Fruit fly (Drosophila melanogaster) whole organism, pupa: ENCODE measurements around the gene Pka-R1.

Experiments used
- CG13204 ChIP-seq: fragments of 200-800 bp; sonication (Bioruptor generic); optimal IDR thresholded peaks from 2 replicates; lab custom pipeline; 2018; ENCODE audit warnings: missing biosample characterization, mild to moderate bottlenecking, missing genetic modification characterization, moderate library complexity
- CG14655 ChIP-seq: fragments of 200-800 bp; sonication (Bioruptor generic); optimal IDR thresholded peaks from 3 replicates; lab custom pipeline; 2017; ENCODE audit warnings: mild to moderate bottlenecking, missing biosample characterization, missing genetic modification reagents, missing genetic modification characterization
- CG17806 ChIP-seq: fragments of 200-800 bp; sonication (Bioruptor generic); optimal IDR thresholded peaks from 2 replicates; lab custom pipeline; 2018; ENCODE audit warnings: missing biosample characterization, mild to moderate bottlenecking, missing genetic modification characterization, moderate library complexity
- Snoo ChIP-seq: fragments of 200-800 bp; sonication (Bioruptor generic); optimal IDR thresholded peaks from 3 replicates; lab custom pipeline; 2017; ENCODE audit warnings: missing biosample characterization, mild to moderate bottlenecking, missing genetic modification characterization, inconsistent platforms

dm6 chr3L:20848572-20848971 is 32.7 kb downstream of the Pka-R1 start:
- no peak for TF ChIP-seq CG14655 (GFP tag; lab: Kevin White, UChicago)
- no peak for TF ChIP-seq CG13204
- TF ChIP-seq CG17806 (tag; lab: Kevin White, UChicago) = no peak
- no peak for TF ChIP-seq Snoo (tag; lab: Kevin White, UChicago)
